Worm (Caenorhabditis elegans) whole organism, late embryonic: ENCODE data around the gene sec-24.2.

Source experiments
- C08G9.2 ChIP-seq: sonication (generic microtip); optimal IDR thresholded peaks from 2 replicates; lab custom pipeline; 2016; ENCODE audit warnings: mild to moderate bottlenecking, missing genetic modification characterization, moderate library complexity, missing compliant biosample characterization
- F13H6.1 ChIP-seq: sonication (generic microtip); optimal IDR thresholded peaks from 2 replicates; lab custom pipeline; 2016; ENCODE audit warnings: missing genetic modification characterization, missing compliant biosample characterization
- K02D7.2 ChIP-seq: sonication (generic microtip); optimal IDR thresholded peaks from 2 replicates; lab custom pipeline; 2017; ENCODE audit warnings: mild to moderate bottlenecking, missing genetic modification characterization, missing compliant biosample characterization
- ahr-1 ChIP-seq: sonication (generic microtip); optimal IDR thresholded peaks from 2 replicates; lab custom pipeline; 2016; ENCODE audit warnings: missing genetic modification characterization, missing compliant biosample characterization
- ceh-14 ChIP-seq: sonication (generic microtip); optimal IDR thresholded peaks from 2 replicates; lab custom pipeline; 2016; ENCODE audit warnings: missing genotype, missing genetic modification characterization, missing compliant biosample characterization
- ceh-18 ChIP-seq: sonication (generic microtip); optimal IDR thresholded peaks from 2 replicates; lab custom pipeline; 2016; ENCODE audit warnings: missing genetic modification characterization, missing compliant biosample characterization
- ceh-19 ChIP-seq: fragments of 200-800 bp; sonication (Bioruptor generic); optimal IDR thresholded peaks from 2 replicates; lab custom pipeline; 2018; ENCODE audit warnings: mild to moderate bottlenecking, missing genetic modification characterization, missing compliant biosample characterization
- dve-1 ChIP-seq: sonication (generic microtip); optimal IDR thresholded peaks from 2 replicates; lab custom pipeline; 2017; ENCODE audit warnings: antibody characterized with exemption, mild to moderate bottlenecking, missing genetic modification characterization, missing compliant biosample characterization
- fax-1 ChIP-seq: sonication (generic microtip); optimal IDR thresholded peaks from 2 replicates; lab custom pipeline; 2016; ENCODE audit warnings: missing genotype, missing genetic modification characterization, missing compliant biosample characterization
- fkh-10 ChIP-seq: fragments of 150-350 bp; optimal IDR thresholded peaks from 2 replicates; lab custom pipeline; 2014; ENCODE audit warnings: missing biosample characterization, missing genetic modification reagents, missing genetic modification characterization
- fkh-6 ChIP-seq: sonication (generic microtip); optimal IDR thresholded peaks from 2 replicates; lab custom pipeline; 2016; ENCODE audit warnings: missing genetic modification characterization, missing compliant biosample characterization
- gmeb-2 ChIP-seq: sonication (generic microtip); optimal IDR thresholded peaks from 2 replicates; lab custom pipeline; 2016; ENCODE audit warnings: missing genetic modification characterization, inconsistent platforms, missing compliant biosample characterization
- hlh-6 ChIP-seq: sonication (generic microtip); optimal IDR thresholded peaks from 2 replicates; lab custom pipeline; 2016; ENCODE audit warnings: missing genotype, missing genetic modification characterization, missing compliant biosample characterization
- hlh-8 ChIP-seq: sonication (generic microtip); optimal IDR thresholded peaks from 2 replicates; lab custom pipeline; 2016; ENCODE audit warnings: missing genotype, missing genetic modification characterization, missing compliant biosample characterization
- lim-6 ChIP-seq: sonication (generic microtip); optimal IDR thresholded peaks from 2 replicates; lab custom pipeline; 2016; ENCODE audit warnings: missing genetic modification characterization, missing compliant biosample characterization
- madf-2 ChIP-seq: sonication (generic microtip); optimal IDR thresholded peaks from 2 replicates; lab custom pipeline; 2017; ENCODE audit warnings: missing genetic modification characterization, missing compliant biosample characterization
- nfya-1 ChIP-seq: sonication (generic microtip); optimal IDR thresholded peaks from 2 replicates; lab custom pipeline; 2017; ENCODE audit warnings: missing genetic modification characterization, mild to moderate bottlenecking, missing compliant biosample characterization, antibody characterized with exemption, moderate library complexity
- npax-4 ChIP-seq: sonication (generic microtip); optimal IDR thresholded peaks from 2 replicates; lab custom pipeline; 2016; ENCODE audit warnings: missing genetic modification characterization, missing compliant biosample characterization
- odd-2 ChIP-seq: sonication (generic microtip); optimal IDR thresholded peaks from 2 replicates; lab custom pipeline; 2017; ENCODE audit warnings: antibody characterized with exemption, mild to moderate bottlenecking, missing genetic modification characterization, missing compliant biosample characterization
- pqm-1 ChIP-seq: sonication (generic microtip); optimal IDR thresholded peaks from 2 replicates; lab custom pipeline; 2016; ENCODE audit warnings: missing genetic modification characterization, missing compliant biosample characterization
- ref-2 ChIP-seq: sonication (generic microtip); optimal IDR thresholded peaks from 2 replicates; lab custom pipeline; 2016; ENCODE audit warnings: missing genetic modification characterization, missing compliant biosample characterization
- rnt-1 ChIP-seq: sonication (generic microtip); optimal IDR thresholded peaks from 2 replicates; lab custom pipeline; 2016; ENCODE audit warnings: missing genetic modification characterization, missing compliant biosample characterization
- sdc-2 ChIP-seq: sonication (generic microtip); optimal IDR thresholded peaks from 2 replicates; lab custom pipeline; 2016; ENCODE audit warnings: missing genotype, missing genetic modification characterization, missing compliant biosample characterization
- sox-4 ChIP-seq: sonication (generic microtip); optimal IDR thresholded peaks from 2 replicates; lab custom pipeline; 2017; ENCODE audit warnings: mild to moderate bottlenecking, missing genetic modification characterization, inconsistent platforms, missing compliant biosample characterization
- tbx-7 ChIP-seq: sonication (generic microtip); optimal IDR thresholded peaks from 2 replicates; lab custom pipeline; 2016; ENCODE audit warnings: missing genotype, missing genetic modification characterization, missing compliant biosample characterization
- unc-3 ChIP-seq, 2 experiments: fragments of 200-800 bp in 1 of 2; sonication (Bioruptor generic) in 1 of 2; sonication (generic microtip) in 1 of 2; conservative IDR thresholded peaks in 1 of 2; optimal IDR thresholded peaks in 1 of 2; 2 replicates each; pipeline versions ENCODE4 v1.3.6 to Lab custom; 2016 to 2022; ENCODE audit warnings: missing compliant biosample characterization in 2 of 2, missing genetic modification characterization in 2 of 2, missing genetic modification reagents in 1 of 2
- unc-42 ChIP-seq: sonication (generic microtip); optimal IDR thresholded peaks from 2 replicates; lab custom pipeline; 2016; ENCODE audit warnings: missing genotype, missing genetic modification characterization, missing compliant biosample characterization
- unc-86 ChIP-seq: sonication (generic microtip); optimal IDR thresholded peaks from 2 replicates; lab custom pipeline; 2016; ENCODE audit warnings: missing genetic modification characterization, missing compliant biosample characterization
- zip-5 ChIP-seq: sonication (generic microtip); optimal IDR thresholded peaks from 2 replicates; lab custom pipeline; 2016; ENCODE audit warnings: missing genetic modification characterization, missing compliant biosample characterization
- ztf-16 ChIP-seq: sonication (generic microtip); optimal IDR thresholded peaks from 2 replicates; lab custom pipeline; 2017; ENCODE audit warnings: missing genetic modification characterization, missing compliant biosample characterization

The sec-24.2 gene

ce11 chrIV:12371340-12371739 lies 10.7 kb upstream of the sec-24.2 start:
- TF ChIP-seq unc-86 (tag; lab: Kevin White, UChicago) (no peak), sox-4 (tag; lab: Kevin White, UChicago) (no peak), pqm-1 (tag; lab: Kevin White, UChicago) (no peak), npax-4 (no peak), K02D7.2 (tag; lab: Kevin White, UChicago) (no peak)

DNA sequence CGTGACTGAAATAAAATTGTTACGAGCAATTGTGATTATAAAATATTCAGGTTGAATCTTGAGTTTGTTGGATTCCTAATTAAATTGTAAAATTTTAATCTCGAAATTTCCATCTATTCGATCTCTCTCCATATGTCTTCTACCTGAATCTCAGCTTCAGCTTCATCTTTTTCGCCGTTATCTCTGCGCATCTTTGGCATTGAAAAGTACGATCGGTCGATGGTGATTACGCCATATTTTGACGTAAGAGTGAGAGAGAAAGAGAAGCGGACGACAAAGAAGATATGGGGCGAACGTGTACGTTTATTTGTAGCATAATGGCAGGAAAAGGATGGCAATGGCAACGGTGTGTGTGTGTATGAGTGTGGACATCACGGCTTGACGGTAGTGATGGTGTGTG lies 6.0 kb upstream of the sec-24.2 start:
- TF ChIP-seq rnt-1 (peak; percentile 34), gmeb-2 (no peak), ahr-1 (tag; lab: Kevin White, UChicago) (no peak)

- TF ChIP-seq sdc-2 (tag; lab: Kevin White, UChicago) (peak; percentile 2), C08G9.2 (peak; percentile 5), hlh-6 (peak; percentile 9), lim-6 (tag; lab: Kevin White, UChicago) (no peak)
These were observed 4.4 kb upstream of the sec-24.2 start for ce11 chrIV:12364964-12365363.

ce11 chrIV:12361392-12362092 lies 950 bp upstream of the sec-24.2 start, which contains the start of the genes ccr-4 and ZC518.8:
TSS of gene ccr-4 (plus strand) at chrIV:12361542.
TSS of gene ZC518.8 (minus strand) at chrIV:12361908.
- TF ChIP-seq ztf-16 = no peak
- TF ChIP-seq odd-2 = no peak
- no peak for TF ChIP-seq fkh-6 (tag; lab: Kevin White, UChicago)
- TF ChIP-seq tbx-7 (tag; lab: Kevin White, UChicago) = no peak
- no peak for TF ChIP-seq K02D7.2 (tag; lab: Kevin White, UChicago)
- no peak for TF ChIP-seq ceh-19 (GFP tag; lab: Kevin White, UChicago)
- TF ChIP-seq fax-1 (tag; lab: Kevin White, UChicago) = no peak
- TF ChIP-seq hlh-8 (tag; lab: Kevin White, UChicago) = no peak
- TF ChIP-seq nfya-1 = no peak
- TF ChIP-seq dve-1 (tag; lab: Kevin White, UChicago) = no peak
- TF ChIP-seq F13H6.1 (tag; lab: Kevin White, UChicago) = no peak
- TF ChIP-seq fkh-10 (GFP tag; lab: Kevin White, UChicago) = no peak
- no peak for TF ChIP-seq unc-3 (GFP tag; conservative IDR thresholded peaks at IDR 0.05; lab: Robert Waterston, UW)
- no peak for TF ChIP-seq unc-3 (tag; optimal IDR thresholded peaks at IDR 0.05; lab: Kevin White, UChicago)
- no peak for TF ChIP-seq ceh-14 (tag; lab: Kevin White, UChicago)
- TF ChIP-seq rnt-1 = no peak
- no peak for TF ChIP-seq ref-2 (tag; lab: Kevin White, UChicago)
- no peak for TF ChIP-seq zip-5 (tag; lab: Kevin White, UChicago)
- TF ChIP-seq sdc-2 (tag; lab: Kevin White, UChicago) = no peak
- TF ChIP-seq ceh-18 (tag; lab: Kevin White, UChicago) = no peak
- TF ChIP-seq madf-2 = no peak

- no peak for TF ChIP-seq hlh-8 (tag; lab: Kevin White, UChicago)
- no peak for TF ChIP-seq unc-86 (tag; lab: Kevin White, UChicago)
- TF ChIP-seq tbx-7 (tag; lab: Kevin White, UChicago) = no peak
These were observed 613 bp downstream of the sec-24.2 start for ce11 chrIV:12359979-12360378.

- TF ChIP-seq fax-1 (tag; lab: Kevin White, UChicago) = no peak
- TF ChIP-seq unc-42 = peak; percentile 37
These were observed 10.4 kb downstream of the sec-24.2 start for ce11 chrIV:12350235-12350634.
